Fruit fly (Drosophila melanogaster) whole organism: ENCODE data around the gene CG42724.

Source experiments
- CG8478 ChIP-seq: fragments of >200 bp; optimal IDR thresholded peaks from 2 replicates; lab custom pipeline; 2018; ENCODE audit warnings: inconsistent platforms
- psq ChIP-seq: fragments of >200 bp; optimal IDR thresholded peaks from 2 replicates; lab custom pipeline; 2017

DNA sequence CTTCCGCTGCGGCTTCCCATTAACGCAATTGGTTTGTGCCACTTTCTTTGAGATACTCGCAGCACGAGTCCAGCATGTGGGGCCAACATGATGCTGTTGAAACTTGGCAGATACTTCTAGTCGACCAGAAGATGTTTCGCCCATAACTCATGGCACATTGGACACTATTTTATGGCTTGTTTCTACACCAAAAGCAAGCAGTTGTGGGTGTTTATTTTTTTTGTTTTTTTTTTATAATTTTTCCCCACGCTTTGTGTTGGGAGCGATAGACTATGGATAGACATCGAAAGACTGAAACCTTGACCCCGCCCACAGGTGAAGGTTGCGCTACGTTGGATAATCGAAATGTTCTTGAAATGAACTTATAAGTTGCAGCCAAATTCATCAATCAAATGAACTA is 31.7 kb upstream of the CG42724 start:
- TF ChIP-seq CG8478 (no peak), psq (no peak)
